Fruit fly (Drosophila melanogaster): ENCODE data around the gene SelR.

SelR gene

DNA sequence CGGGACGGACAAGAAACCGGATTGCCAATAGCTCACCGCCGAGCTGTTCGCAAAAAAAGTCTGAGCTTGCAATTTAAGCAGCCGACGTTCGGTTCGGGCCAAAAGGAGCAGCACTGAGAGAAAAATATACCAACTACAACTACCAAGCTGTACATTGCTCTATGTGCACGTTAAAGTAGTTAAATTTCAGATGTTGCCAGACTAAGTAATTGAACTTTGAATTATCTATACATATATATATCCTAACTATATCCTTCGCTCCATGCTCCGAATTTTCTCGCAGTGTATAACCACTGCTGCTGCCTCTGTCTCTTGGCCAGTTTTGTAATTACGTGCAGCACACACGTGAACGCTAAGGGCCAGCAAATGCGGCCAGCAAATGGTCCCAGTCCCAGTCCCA, 33.5 kb downstream of the SelR start:
- no peak for TF ChIP-seq noc (tag; optimal IDR thresholded peaks at IDR 0.05)

DNA sequence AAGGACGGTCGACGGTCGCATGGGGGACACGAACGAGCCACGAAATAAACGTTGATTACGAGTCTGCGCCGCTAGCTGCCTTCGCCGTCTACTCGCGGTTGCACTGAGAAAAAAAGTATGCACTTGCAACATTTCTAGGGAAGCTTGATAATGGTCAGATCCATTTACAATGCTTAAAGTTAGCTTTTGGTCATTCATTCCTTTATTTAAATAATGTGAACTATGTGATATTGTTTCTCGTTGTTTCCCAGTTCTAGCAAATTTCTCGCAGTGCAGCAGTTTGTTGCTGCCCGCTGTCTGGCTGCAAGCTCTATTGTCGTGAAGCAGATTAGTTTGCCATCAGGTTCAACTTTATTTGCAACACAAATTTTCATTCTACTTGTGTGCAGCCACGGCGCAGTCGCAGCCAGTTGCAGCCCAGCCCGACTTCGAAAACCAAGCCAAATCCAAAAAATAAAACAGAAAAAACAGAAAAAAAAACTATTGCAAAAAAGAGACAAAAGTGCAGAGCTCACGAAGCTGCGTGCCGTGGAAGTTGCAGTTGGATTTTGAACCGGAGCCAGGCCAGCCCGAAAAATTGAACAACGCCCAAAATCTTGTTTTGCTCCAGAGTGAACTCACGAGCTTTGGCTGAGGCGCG, 35.8 kb downstream of the SelR start:
- TF ChIP-seq noc (tag; optimal IDR thresholded peaks at IDR 0.05), result no peak

DNA sequence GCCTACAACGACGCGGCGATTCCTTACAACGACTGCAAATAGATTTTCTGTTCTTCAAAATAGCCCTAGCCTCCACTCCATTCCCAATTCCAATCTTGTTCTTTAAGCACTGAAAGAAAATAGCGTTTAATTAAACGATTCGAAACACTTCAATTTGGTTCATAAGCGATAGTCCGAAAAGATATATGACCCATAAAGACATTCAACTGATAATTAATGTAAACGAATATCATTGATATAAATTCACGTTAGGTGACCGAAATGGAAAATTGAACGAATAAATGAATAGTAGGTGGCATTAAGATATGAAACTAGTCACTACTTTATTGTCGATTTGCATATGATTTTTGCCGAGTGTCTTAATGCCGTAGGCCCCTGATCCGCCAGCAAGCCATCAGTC, 38.7 kb downstream of the SelR start:
- no peak for TF ChIP-seq noc (tag; optimal IDR thresholded peaks at IDR 0.05)

DNA sequence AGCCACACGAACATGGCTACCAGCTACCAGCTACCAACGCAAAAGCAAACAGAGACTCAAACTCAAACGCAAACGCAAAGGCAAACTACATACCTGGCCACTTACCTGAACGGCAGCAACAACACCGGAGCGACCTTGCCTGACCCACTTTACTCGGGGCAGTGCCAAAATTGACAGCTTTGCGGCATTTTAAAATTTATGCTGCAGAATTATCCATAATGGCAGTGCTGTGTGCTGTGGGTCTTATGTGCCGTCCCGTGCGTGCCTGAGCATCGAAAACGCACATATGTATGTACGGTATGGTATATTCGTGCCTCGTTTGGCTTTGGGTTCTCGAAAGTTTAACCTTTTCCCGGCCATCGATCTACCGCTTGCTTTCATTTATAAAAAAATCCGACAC, 39.8 kb downstream of the SelR start:
- no peak for TF ChIP-seq noc (tag; optimal IDR thresholded peaks at IDR 0.05)

DNA sequence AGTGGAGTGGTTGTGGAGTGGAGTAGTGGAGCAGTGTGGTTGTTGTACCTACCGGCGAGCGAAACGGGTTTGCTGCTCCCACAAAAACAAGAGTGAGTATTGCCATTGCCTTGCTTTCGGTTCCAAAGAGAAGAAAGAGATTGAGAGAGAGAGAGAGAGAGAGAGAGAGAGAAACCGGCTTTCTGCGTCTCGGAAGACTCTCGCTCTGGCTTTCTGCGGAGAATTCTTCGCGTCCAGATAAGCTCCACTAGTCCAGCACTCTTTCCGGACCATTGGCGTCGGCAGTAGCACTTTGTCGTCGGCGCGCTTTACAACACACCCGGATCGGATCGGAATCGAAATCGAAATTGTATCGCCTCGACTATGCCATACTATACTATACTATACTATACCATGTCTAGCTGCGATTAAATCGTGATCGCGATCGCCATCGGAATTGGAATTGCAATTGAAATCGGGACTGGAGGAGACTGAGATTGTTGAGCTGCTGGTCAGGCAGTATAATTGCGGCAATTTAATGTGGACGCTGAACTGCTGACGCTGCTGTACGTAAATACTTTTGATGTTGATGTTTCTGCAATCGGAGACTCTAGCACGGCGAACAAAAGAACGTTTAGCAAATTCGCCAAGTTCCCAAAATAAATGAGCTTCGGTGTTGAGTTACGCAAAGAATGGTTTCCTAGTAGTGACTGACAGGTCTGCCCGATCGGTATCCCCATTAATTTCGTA, 41.5 kb downstream of the SelR start, which contains the start of gene Cad86C:
Cad86C (plus strand) TSS at position 284 of the 729 bp plus-strand sequence.
- TF ChIP-seq noc (tag; optimal IDR thresholded peaks at IDR 0.05), result no peak

DNA sequence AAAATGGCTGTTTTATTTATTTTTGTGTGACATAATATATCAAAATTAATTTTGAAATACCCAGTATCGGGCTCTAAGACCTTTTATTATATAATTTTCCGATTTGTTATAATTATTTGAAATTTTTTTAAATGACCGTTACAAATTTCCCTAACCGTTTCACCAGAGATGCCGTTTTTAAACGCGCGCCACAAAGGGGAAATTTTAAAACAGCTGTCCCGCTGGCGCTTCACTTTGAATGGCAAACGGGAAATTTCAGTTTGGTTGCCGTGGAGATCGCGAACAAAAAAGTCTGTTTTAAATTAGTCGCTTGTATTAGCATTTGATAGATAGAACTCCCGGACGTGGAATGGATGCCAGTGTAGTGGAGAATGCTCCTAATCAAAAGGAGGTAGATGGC, 53.4 kb downstream of the SelR start, which contains the start of the genes CG14693 and TTLL15:
CG14693 (minus strand) TSS at position 16 of the 400 bp plus-strand sequence.
TTLL15 (plus strand) TSS at position 257 of the 400 bp plus-strand sequence.
- TF ChIP-seq noc (tag; optimal IDR thresholded peaks at IDR 0.05), result no peak

Measured in whole organism, larva.